Fruit fly (Drosophila melanogaster): ENCODE measurements around the gene hd.

hd gene

dm6 chr3R:5374720-5375119 is at the start of gene hd, which contains the start of gene CG14667:
Gene hd, minus strand, starts transcription at chr3R:5374962.
Gene CG14667, plus strand, starts transcription at chr3R:5375022.
- TF ChIP-seq Ets21C (GFP tag; optimal IDR thresholded peaks at IDR 0.05) (no peak), CG16779 (tag; optimal IDR thresholded peaks at IDR 0.05) (no peak), CG6163 (GFP tag; IDR thresholded peaks at IDR 0.05) (no peak), CG11294 (GFP tag; IDR thresholded peaks at IDR 0.05) (no peak), net (GFP tag; optimal IDR thresholded peaks at IDR 0.05) (no peak), CG8319 (GFP tag; optimal IDR thresholded peaks at IDR 0.05) (no peak), pdm3 (GFP tag; optimal IDR thresholded peaks at IDR 0.05) (no peak), CG10669 (GFP tag; optimal IDR thresholded peaks at IDR 0.05) (no peak), ss (GFP tag; optimal IDR thresholded peaks at IDR 0.05) (no peak), lz (GFP tag; optimal IDR thresholded peaks at IDR 0.05) (peak; percentile 5), Hr4 (GFP tag; optimal IDR thresholded peaks at IDR 0.05) (no peak), fkh (GFP tag; optimal IDR thresholded peaks at IDR 0.05) (peak; percentile 90), Blimp-1 (GFP tag; optimal IDR thresholded peaks at IDR 0.05) (no peak), Eip78C (GFP tag) (no peak), CG31627 (GFP tag; optimal IDR thresholded peaks at IDR 0.05) (no peak)

dm6 chr3R:5422123-5422522 is 47.4 kb upstream of the hd start:
- no peak for TF ChIP-seq cyc (GFP tag; optimal IDR thresholded peaks at IDR 0.05)
- peak; percentile 48 for TF ChIP-seq CG15336 (GFP tag; IDR thresholded peaks at IDR 0.05)
- no peak for TF ChIP-seq CG11294 (GFP tag; IDR thresholded peaks at IDR 0.05)
- TF ChIP-seq CG4318 (GFP tag; optimal IDR thresholded peaks at IDR 0.05): peak; percentile 26
- peak; percentile 26 for TF ChIP-seq achi (GFP tag; optimal IDR thresholded peaks at IDR 0.05)
- peak; percentile 29 for TF ChIP-seq acj6 (GFP tag; optimal IDR thresholded peaks at IDR 0.05)
- TF ChIP-seq eg (GFP tag; IDR thresholded peaks at IDR 0.05): peak; percentile 56; the same call in 1 of the 3 replicates
- TF ChIP-seq CG8119 (GFP tag; IDR thresholded peaks at IDR 0.05): peak; percentile 51; the same call in 1 of the 3 replicates
- TF ChIP-seq fkh (GFP tag; optimal IDR thresholded peaks at IDR 0.05): no peak
- TF ChIP-seq CG3919 (GFP tag; optimal IDR thresholded peaks at IDR 0.05): peak; percentile 35
- TF ChIP-seq Eip78C (GFP tag): peak; percentile 75
- no peak for TF ChIP-seq spab (GFP tag; optimal IDR thresholded peaks at IDR 0.05)
- TF ChIP-seq fd59A (GFP tag; optimal IDR thresholded peaks at IDR 0.05): no peak
- no peak for TF ChIP-seq CG6792 (GFP tag; optimal IDR thresholded peaks at IDR 0.05)
- peak; percentile 10 for TF ChIP-seq Met (GFP tag; optimal IDR thresholded peaks at IDR 0.05)
- TF ChIP-seq fd85E (GFP tag; optimal IDR thresholded peaks at IDR 0.05): no peak
- no peak for TF ChIP-seq vri (GFP tag; optimal IDR thresholded peaks at IDR 0.05)
- TF ChIP-seq Hr38 (GFP tag; optimal IDR thresholded peaks at IDR 0.05): no peak
- TF ChIP-seq CG1621 (tag; optimal IDR thresholded peaks at IDR 0.05): no peak
- TF ChIP-seq CG11762 (GFP tag; optimal IDR thresholded peaks at IDR 0.05; ENCODE audit: insufficient read depth): no peak
- TF ChIP-seq CG32006 (GFP tag; optimal IDR thresholded peaks at IDR 0.05): peak; percentile 38
- TF ChIP-seq CG6276 (GFP tag; optimal IDR thresholded peaks at IDR 0.05): peak; percentile 31
- peak; percentile 16 for TF ChIP-seq Smox (GFP tag; optimal IDR thresholded peaks at IDR 0.05)
- no peak for TF ChIP-seq Sox14 (GFP tag; optimal IDR thresholded peaks at IDR 0.05)
- TF ChIP-seq CG16779 (tag; optimal IDR thresholded peaks at IDR 0.05): no peak
- TF ChIP-seq OdsH (GFP tag; optimal IDR thresholded peaks at IDR 0.05): no peak
- TF ChIP-seq CG34406 (GFP tag; optimal IDR thresholded peaks at IDR 0.05): peak; percentile 8
- TF ChIP-seq net (GFP tag; optimal IDR thresholded peaks at IDR 0.05): no peak
- peak; percentile 31 for TF ChIP-seq pdm3 (GFP tag; optimal IDR thresholded peaks at IDR 0.05)
- TF ChIP-seq CG6808 (GFP tag; optimal IDR thresholded peaks at IDR 0.05): no peak
- TF ChIP-seq dsx (GFP tag; optimal IDR thresholded peaks at IDR 0.05; ENCODE audit: poor library complexity, severe bottlenecking): peak; percentile 15
- no peak for TF ChIP-seq CG7368 (GFP tag; optimal IDR thresholded peaks at IDR 0.05)
- no peak for TF ChIP-seq esn (GFP tag; optimal IDR thresholded peaks at IDR 0.05)
- TF ChIP-seq Ets96B (tag; optimal IDR thresholded peaks at IDR 0.05): no peak
- no peak for TF ChIP-seq Eip75B (GFP tag; optimal IDR thresholded peaks at IDR 0.05)
- no peak for TF ChIP-seq CG8319 (GFP tag; optimal IDR thresholded peaks at IDR 0.05)
- TF ChIP-seq topi (GFP tag; optimal IDR thresholded peaks at IDR 0.05): peak; percentile 56
- TF ChIP-seq Hr39 (GFP tag; optimal IDR thresholded peaks at IDR 0.05): no peak
- peak; percentile 62 for TF ChIP-seq Hr4 (GFP tag; optimal IDR thresholded peaks at IDR 0.05)
- no peak for TF ChIP-seq CG11902 (GFP tag; optimal IDR thresholded peaks at IDR 0.05)
- TF ChIP-seq Sox15 (GFP tag; optimal IDR thresholded peaks at IDR 0.05): no peak
- peak; percentile 20 for TF ChIP-seq Sox102F (GFP tag; optimal IDR thresholded peaks at IDR 0.05)
- TF ChIP-seq Ets21C (GFP tag; optimal IDR thresholded peaks at IDR 0.05): no peak
